Worm (Caenorhabditis elegans) whole organism, L4 larva: ENCODE data around the gene ric-8.

Experiments used
- F10B5.3 ChIP-seq: sonication (generic microtip); optimal IDR thresholded peaks from 2 replicates; lab custom pipeline; 2016; ENCODE audit warnings: mild to moderate bottlenecking, missing genetic modification characterization, missing compliant biosample characterization
- F44E2.7 ChIP-seq: fragments of 200-800 bp; sonication (Bioruptor generic); IDR thresholded peaks from 2 replicates; pipeline ENCODE4 v2.1.2; 2022; ENCODE audit warnings: missing genetic modification characterization, missing compliant biosample characterization
- T20F7.1 ChIP-seq: fragments of 200-800 bp; sonication (Bioruptor generic); optimal IDR thresholded peaks from 2 replicates; lab custom pipeline; 2018; ENCODE audit warnings: mild to moderate bottlenecking, missing genetic modification characterization, missing compliant biosample characterization
- T26A8.4 ChIP-seq: fragments of 200-800 bp; sonication (Bioruptor generic); IDR thresholded peaks from 2 replicates; pipeline ENCODE4 v1.3.6; 2022; ENCODE audit warnings: missing genetic modification characterization, missing compliant biosample characterization
- Y105C5A.15 ChIP-seq: fragments of 200-800 bp; sonication (Bioruptor generic); IDR thresholded peaks from 2 replicates; pipeline ENCODE4 v1.3.6; 2022; ENCODE audit warnings: missing genetic modification characterization, missing compliant biosample characterization
- Y75B8A.6 ChIP-seq: fragments of 200-800 bp; sonication (Bioruptor generic); IDR thresholded peaks from 2 replicates; pipeline ENCODE4 v1.3.6; 2022; ENCODE audit warnings: missing genetic modification reagents, missing genetic modification characterization, missing compliant biosample characterization
- ZK337.2 ChIP-seq: fragments of 200-800 bp; sonication (Bioruptor generic); IDR thresholded peaks from 2 replicates; pipeline ENCODE4 v1.3.6; 2022; ENCODE audit warnings: missing genetic modification reagents, missing genetic modification characterization, missing compliant biosample characterization
- ceh-28 ChIP-seq: fragments of 150-350 bp; optimal IDR thresholded peaks from 2 replicates; lab custom pipeline; 2014; ENCODE audit warnings: missing biosample characterization, missing genetic modification reagents, missing genetic modification characterization
- ceh-32 ChIP-seq: sonication (generic microtip); optimal IDR thresholded peaks from 2 replicates; lab custom pipeline; 2016; ENCODE audit warnings: mild to moderate bottlenecking, missing genetic modification characterization, missing compliant biosample characterization; ENCODE audit not compliant: poor library complexity
- ceh-62 ChIP-seq: sonication (generic microtip); optimal IDR thresholded peaks from 2 replicates; lab custom pipeline; 2017; ENCODE audit warnings: missing biosample characterization, missing genetic modification characterization
- cey-2 ChIP-seq: sonication (generic microtip); optimal IDR thresholded peaks from 3 replicates; lab custom pipeline; 2017; ENCODE audit warnings: missing genetic modification characterization, mild to moderate bottlenecking, missing compliant biosample characterization, antibody characterized with exemption, borderline replicate concordance; ENCODE audit not compliant: insufficient read depth
- ctbp-1 ChIP-seq: fragments of 200-800 bp; sonication (Bioruptor generic); IDR thresholded peaks from 2 replicates; pipeline ENCODE4 v1.3.6; 2022; ENCODE audit warnings: missing genetic modification reagents, missing genetic modification characterization, missing compliant biosample characterization
- daf-19 ChIP-seq: fragments of 200-800 bp; sonication (Bioruptor generic); conservative IDR thresholded peaks from 2 replicates; pipeline ENCODE4 v1.3.6; 2022; ENCODE audit warnings: missing genetic modification characterization, missing compliant biosample characterization
- daf-8 ChIP-seq: fragments of 200-800 bp; sonication (Bioruptor generic); IDR thresholded peaks from 2 replicates; pipeline ENCODE4 v1.3.6; 2022; ENCODE audit warnings: missing genetic modification characterization, missing compliant biosample characterization
- dmd-6 ChIP-seq: fragments of 200-800 bp; sonication (Bioruptor generic); IDR thresholded peaks from 2 replicates; pipeline ENCODE4 v1.3.6; 2022; ENCODE audit warnings: missing genetic modification reagents, missing genetic modification characterization, missing compliant biosample characterization
- dmd-8 ChIP-seq: fragments of 200-800 bp; sonication (Bioruptor generic); IDR thresholded peaks from 2 replicates; pipeline ENCODE4 v1.3.6; 2022; ENCODE audit warnings: missing genetic modification characterization, missing compliant biosample characterization
- dpl-1 ChIP-seq: fragments of 150-350 bp; optimal IDR thresholded peaks from 2 replicates; lab custom pipeline; 2014; ENCODE audit warnings: missing biosample characterization, missing genetic modification reagents, missing genetic modification characterization
- dve-1 ChIP-seq: sonication (generic microtip); optimal IDR thresholded peaks from 2 replicates; lab custom pipeline; 2017; ENCODE audit warnings: antibody characterized with exemption, mild to moderate bottlenecking, missing genetic modification characterization, missing compliant biosample characterization; ENCODE audit not compliant: insufficient read depth
- egl-27 ChIP-seq: sonication (generic microtip); optimal IDR thresholded peaks from 3 replicates; lab custom pipeline; 2017; ENCODE audit warnings: missing biosample characterization, missing genetic modification reagents, missing genetic modification characterization
- hlh-30 ChIP-seq: sonication (generic microtip); optimal IDR thresholded peaks from 2 replicates; lab custom pipeline; 2017; ENCODE audit warnings: antibody characterized with exemption, mild to moderate bottlenecking, missing genetic modification characterization, missing compliant biosample characterization; ENCODE audit not compliant: insufficient read depth
- lim-7 ChIP-seq: fragments of 200-800 bp; sonication (Bioruptor generic); IDR thresholded peaks from 2 replicates; pipeline ENCODE4 v1.3.6; 2022; ENCODE audit warnings: missing genetic modification characterization, missing compliant biosample characterization
- lin-13 ChIP-seq: fragments of 150-350 bp; optimal IDR thresholded peaks from 2 replicates; lab custom pipeline; 2014; ENCODE audit warnings: missing biosample characterization, missing genetic modification reagents, missing genetic modification characterization
- lin-15B ChIP-seq: fragments of 150-350 bp; sonication (generic microtip); optimal IDR thresholded peaks from 3 replicates; lab custom pipeline; 2014; ENCODE audit warnings: missing biosample characterization, missing genetic modification characterization
- lin-29 ChIP-seq: fragments of 200-800 bp; sonication (Bioruptor generic); IDR thresholded peaks from 2 replicates; pipeline ENCODE4 v1.3.6; 2022; ENCODE audit warnings: missing genetic modification reagents, missing genetic modification characterization, missing compliant biosample characterization
- lin-38 ChIP-seq: fragments of 200-800 bp; sonication (Bioruptor generic); IDR thresholded peaks from 2 replicates; pipeline ENCODE4 v1.3.6; 2022; ENCODE audit warnings: missing genetic modification reagents, missing genetic modification characterization, missing compliant biosample characterization
- lir-3 ChIP-seq: sonication (generic microtip); optimal IDR thresholded peaks from 2 replicates; lab custom pipeline; 2016; ENCODE audit warnings: mild to moderate bottlenecking, missing genetic modification characterization, missing compliant biosample characterization
- lsy-2 ChIP-seq, 2 experiments: fragments of 150-350 bp in 1 of 2; sonication (generic microtip) in 1 of 2; optimal IDR thresholded peaks; 2 replicates each; lab custom pipeline; 2014 to 2017; ENCODE audit warnings: missing biosample characterization in 2 of 2, missing genetic modification characterization in 2 of 2
- madf-5 ChIP-seq, 2 experiments: fragments of 200-800 bp; sonication (Bioruptor generic); IDR thresholded peaks; 2 replicates each; pipeline ENCODE4 v1.3.6; 2022; ENCODE audit warnings: missing compliant biosample characterization in 2 of 2, missing genetic modification characterization in 2 of 2
- madf-9 ChIP-seq: fragments of 200-800 bp; sonication (Bioruptor generic); conservative IDR thresholded peaks from 2 replicates; pipeline ENCODE4 v1.3.6; 2022; ENCODE audit warnings: missing genetic modification reagents, missing genetic modification characterization, missing compliant biosample characterization
- mdl-1 ChIP-seq, 2 experiments: fragments of 150-350 bp in 1 of 2; sonication (generic microtip) in 1 of 2; optimal IDR thresholded peaks; 2 replicates each; lab custom pipeline; 2014 to 2017; ENCODE audit warnings: missing biosample characterization in 2 of 2, missing genetic modification characterization in 2 of 2
- mdt-29 ChIP-seq: fragments of 200-800 bp; sonication (Bioruptor generic); IDR thresholded peaks from 2 replicates; pipeline ENCODE4 v1.3.6; 2022; ENCODE audit warnings: missing genetic modification reagents, missing genetic modification characterization, missing compliant biosample characterization
- mes-2 ChIP-seq: sonication (generic microtip); optimal IDR thresholded peaks from 2 replicates; lab custom pipeline; 2016; ENCODE audit warnings: missing genotype, mild to moderate bottlenecking, missing genetic modification characterization, missing compliant biosample characterization; ENCODE audit not compliant: poor library complexity, severe bottlenecking
- mxl-2 ChIP-seq: fragments of 200-800 bp; sonication (Bioruptor generic); conservative IDR thresholded peaks from 2 replicates; pipeline ENCODE4 v1.3.6; 2022; ENCODE audit warnings: missing genetic modification reagents, missing genetic modification characterization, missing compliant biosample characterization
- nhr-10 ChIP-seq: fragments of 150-350 bp; optimal IDR thresholded peaks from 2 replicates; lab custom pipeline; 2014; ENCODE audit warnings: missing biosample characterization, missing genetic modification characterization
- nhr-237 ChIP-seq: sonication (generic microtip); optimal IDR thresholded peaks from 2 replicates; lab custom pipeline; 2017; ENCODE audit warnings: missing biosample characterization, missing genetic modification characterization
- nhr-25 ChIP-seq: sonication (generic microtip); optimal IDR thresholded peaks from 2 replicates; lab custom pipeline; 2017; ENCODE audit warnings: missing genetic modification characterization, mild to moderate bottlenecking, missing compliant biosample characterization, antibody characterized with exemption, moderate library complexity, borderline replicate concordance; ENCODE audit not compliant: insufficient read depth
- nhr-42 ChIP-seq: fragments of 200-800 bp; sonication (Bioruptor generic); IDR thresholded peaks from 2 replicates; pipeline ENCODE4 v1.3.6; 2022; ENCODE audit warnings: missing genetic modification characterization, missing compliant biosample characterization
- nhr-6 ChIP-seq: fragments of 150-350 bp; optimal IDR thresholded peaks from 2 replicates; lab custom pipeline; 2014; ENCODE audit warnings: missing biosample characterization, missing genetic modification characterization
- php-3 ChIP-seq: fragments of 200-800 bp; sonication (Bioruptor generic); IDR thresholded peaks from 2 replicates; pipeline ENCODE4 v1.3.6; 2022; ENCODE audit warnings: missing genetic modification reagents, missing genetic modification characterization, missing compliant biosample characterization
- sdz-12 ChIP-seq: fragments of 200-800 bp; sonication (Bioruptor generic); optimal IDR thresholded peaks from 2 replicates; lab custom pipeline; 2018; ENCODE audit warnings: mild to moderate bottlenecking, missing genetic modification characterization, missing compliant biosample characterization
- skn-1 ChIP-seq: fragments of 150-350 bp; optimal IDR thresholded peaks from 2 replicates; lab custom pipeline; 2014; ENCODE audit warnings: missing biosample characterization, missing genetic modification characterization
- snpc-4 ChIP-seq: fragments of 150-350 bp; optimal IDR thresholded peaks from 2 replicates; lab custom pipeline; 2014; ENCODE audit warnings: missing biosample characterization, missing genetic modification characterization
- spr-3 ChIP-seq: fragments of 200-800 bp; sonication (Bioruptor generic); optimal IDR thresholded peaks from 2 replicates; lab custom pipeline; 2018; ENCODE audit warnings: mild to moderate bottlenecking, missing genetic modification characterization, missing compliant biosample characterization
- tag-97 ChIP-seq: fragments of 200-800 bp; sonication (Bioruptor generic); IDR thresholded peaks from 2 replicates; pipeline ENCODE4 v1.3.6; 2022; ENCODE audit warnings: missing genetic modification characterization, missing compliant biosample characterization
- unc-130 ChIP-seq: sonication (generic microtip); optimal IDR thresholded peaks from 2 replicates; lab custom pipeline; 2016; ENCODE audit warnings: missing genetic modification reagents, missing genetic modification characterization, missing compliant biosample characterization
- unc-39 ChIP-seq: sonication (generic microtip); optimal IDR thresholded peaks from 2 replicates; lab custom pipeline; 2017; ENCODE audit warnings: missing biosample characterization, missing genetic modification characterization
- unc-62 ChIP-seq, 3 experiments: fragments of 150-350 bp in 1 of 3; sonication (generic microtip); optimal IDR thresholded peaks in 2 of 3; peaks in 1 of 3; 1 replicate in 1 of 3; 2 replicates in 2 of 3; lab custom pipeline; 2014 to 2017; ENCODE audit warnings: missing biosample characterization in 3 of 3, missing genetic modification characterization in 3 of 3, missing genetic modification reagents in 3 of 3, missing genotype in 1 of 3
- vab-7 ChIP-seq: fragments of 200-800 bp; sonication (Bioruptor generic); IDR thresholded peaks from 2 replicates; pipeline ENCODE4 v1.3.6; 2022; ENCODE audit warnings: missing genetic modification reagents, missing genetic modification characterization, missing compliant biosample characterization
- zag-1 ChIP-seq: fragments of 150-350 bp; optimal IDR thresholded peaks from 2 replicates; lab custom pipeline; 2014; ENCODE audit warnings: missing biosample characterization, missing genetic modification characterization
- zfp-2 ChIP-seq: sonication (generic microtip); optimal IDR thresholded peaks from 2 replicates; lab custom pipeline; 2016; ENCODE audit warnings: mild to moderate bottlenecking, missing genetic modification characterization, missing compliant biosample characterization
- zip-2 ChIP-seq: fragments of 150-350 bp; optimal IDR thresholded peaks from 2 replicates; lab custom pipeline; 2014; ENCODE audit warnings: missing biosample characterization, missing genetic modification characterization

ric-8 gene

DNA sequence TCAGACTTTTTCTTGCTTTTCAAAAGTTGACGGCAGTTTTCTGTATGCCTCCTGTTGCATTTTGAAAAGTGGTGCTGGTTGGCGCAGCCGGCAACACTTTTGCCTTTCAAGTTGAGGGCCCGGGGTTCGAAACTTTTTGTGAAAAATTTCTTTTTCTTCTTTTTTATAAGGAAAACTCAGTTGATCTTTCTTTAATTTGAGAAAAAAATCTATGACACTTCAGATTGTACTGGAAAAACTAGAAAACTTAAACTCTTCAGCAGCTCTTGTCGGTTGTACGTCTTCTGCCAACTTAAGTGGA, 22.1 kb downstream of the ric-8 start:
- no peak for TF ChIP-seq unc-62 (GFP tag; optimal IDR thresholded peaks at IDR 0.05 in 1 of 2; lab: Kevin White, UChicago)
- TF ChIP-seq unc-62 (tag; optimal IDR thresholded peaks at IDR 0.05; lab: Kevin White, UChicago), result no peak
- no peak for TF ChIP-seq ctbp-1 (GFP tag; lab: Robert Waterston, UW)
- TF ChIP-seq daf-19 (GFP tag; lab: Robert Waterston, UW), result peak; percentile 70
- no peak for TF ChIP-seq nhr-10 (tag; lab: Kevin White, UChicago)
- no peak for TF ChIP-seq lin-13 (GFP tag; lab: Kevin White, UChicago)
- TF ChIP-seq daf-8 (GFP tag; lab: Robert Waterston, UW), result 0 out of 2 replicates have a peak, but pooled peaks have one; percentile 48
- no peak for TF ChIP-seq nhr-25 (tag; lab: Kevin White, UChicago)
- no peak for TF ChIP-seq snpc-4 (tag; lab: Kevin White, UChicago)
- TF ChIP-seq madf-5 (GFP tag; IDR thresholded peaks at IDR 0.05; lab: Robert Waterston, UW), result peak; percentile 36 to 42; a peak in 1 of 4 replicates
- no peak for TF ChIP-seq mdl-1 (tag; optimal IDR thresholded peaks at IDR 0.05; lab: Kevin White, UChicago)
- TF ChIP-seq lin-38, result peak; percentile 75
- TF ChIP-seq nhr-6 (tag; lab: Kevin White, UChicago), result no peak
- no peak for TF ChIP-seq dpl-1 (GFP tag; lab: Kevin White, UChicago)
- no peak for TF ChIP-seq T26A8.4 (GFP tag; lab: Robert Waterston, UW)
- no peak for TF ChIP-seq zip-2 (tag; lab: Kevin White, UChicago)
- no peak for TF ChIP-seq lin-29 (GFP tag; lab: Robert Waterston, UW)
- TF ChIP-seq skn-1, result no peak
- no peak for TF ChIP-seq zag-1 (tag; lab: Kevin White, UChicago)
- TF ChIP-seq T20F7.1 (GFP tag; lab: Kevin White, UChicago), result peak; percentile 21
- no peak for TF ChIP-seq spr-3 (GFP tag; lab: Kevin White, UChicago)
- no peak for TF ChIP-seq unc-130 (GFP tag; lab: Kevin White, UChicago)
- TF ChIP-seq nhr-237 (tag; lab: Kevin White, UChicago), result no peak
- no peak for TF ChIP-seq cey-2
- TF ChIP-seq lim-7 (GFP tag; lab: Robert Waterston, UW), result peak; percentile 86
- no peak for TF ChIP-seq zfp-2
- TF ChIP-seq ceh-32 (tag; lab: Kevin White, UChicago), result no peak
- no peak for TF ChIP-seq lsy-2 (tag; optimal IDR thresholded peaks at IDR 0.05; lab: Kevin White, UChicago)
- TF ChIP-seq lir-3 (tag; lab: Kevin White, UChicago), result no peak
- TF ChIP-seq ceh-62 (tag; lab: Kevin White, UChicago), result no peak
- TF ChIP-seq ceh-28 (tag; lab: Kevin White, UChicago), result no peak
- TF ChIP-seq lin-15B, result no peak
- TF ChIP-seq sdz-12, result no peak
- no peak for TF ChIP-seq ZK337.2
- peak; percentile 51 for TF ChIP-seq mes-2 (tag; lab: Kevin White, UChicago)
- peak; percentile 61; the same call in 1 of the 2 replicates for TF ChIP-seq vab-7 (GFP tag; lab: Robert Waterston, UW)
- no peak for TF ChIP-seq madf-9 (GFP tag; lab: Robert Waterston, UW)
- TF ChIP-seq nhr-42 (GFP tag; lab: Robert Waterston, UW), result 0 out of 2 replicates have a peak, but pooled peaks have one; percentile 55
- no peak for TF ChIP-seq egl-27 (tag; lab: Kevin White, UChicago)
- peak; percentile 70; the same call in 1 of the 2 replicates for TF ChIP-seq Y105C5A.15 (GFP tag; lab: Robert Waterston, UW)
- peak; percentile 32; the same call in 1 of the 2 replicates for TF ChIP-seq Y75B8A.6 (GFP tag; lab: Robert Waterston, UW)
- 0 out of 2 replicates have a peak, but pooled peaks have one; percentile 38 for TF ChIP-seq mdt-29 (GFP tag; lab: Robert Waterston, UW)
- TF ChIP-seq tag-97 (GFP tag; lab: Robert Waterston, UW), result no peak
- TF ChIP-seq mxl-2 (GFP tag; lab: Robert Waterston, UW), result no peak
- peak; percentile 91 for TF ChIP-seq F44E2.7 (GFP tag; lab: Robert Waterston, UW)
- TF ChIP-seq dmd-8 (GFP tag; lab: Robert Waterston, UW), result 0 out of 2 replicates have a peak, but pooled peaks have one; percentile 70
- TF ChIP-seq hlh-30 (tag; lab: Kevin White, UChicago), result no peak
- TF ChIP-seq php-3 (GFP tag; lab: Robert Waterston, UW), result no peak
- TF ChIP-seq F10B5.3 (tag; lab: Kevin White, UChicago), result no peak
- TF ChIP-seq dmd-6 (GFP tag; lab: Robert Waterston, UW), result no peak
- TF ChIP-seq unc-39 (tag; lab: Kevin White, UChicago), result no peak
- TF ChIP-seq dve-1 (tag; lab: Kevin White, UChicago), result no peak
